Fruit fly (Drosophila melanogaster): ENCODE results near the gene CG31441.

DNA sequence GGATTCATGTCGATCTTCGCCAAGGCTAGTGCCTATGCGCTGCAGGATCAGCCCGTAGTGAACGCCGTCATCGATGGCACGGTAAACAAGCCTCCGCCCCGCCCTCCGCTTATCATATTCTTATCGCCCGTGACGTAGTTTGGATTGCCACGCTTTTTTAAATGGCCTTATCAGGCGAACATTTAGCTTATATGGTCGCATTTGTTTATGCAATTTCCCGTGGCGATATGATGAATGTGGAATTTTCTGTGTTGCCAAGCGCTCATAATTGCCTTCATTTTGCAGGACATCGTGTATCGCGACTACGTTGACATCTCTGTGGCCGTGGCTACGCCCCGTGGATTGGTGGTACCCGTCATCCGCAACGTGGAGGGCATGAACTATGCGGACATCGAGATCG, 9.7 kb downstream of the CG31441 start:
- TF ChIP-seq EcR (GFP tag; optimal IDR thresholded peaks at IDR 0.05) = no peak
- no peak for TF ChIP-seq usp (GFP tag; optimal IDR thresholded peaks at IDR 0.05)
- TF ChIP-seq CG8478 (optimal IDR thresholded peaks at IDR 0.05) = no peak
- no peak for TF ChIP-seq pan (optimal IDR thresholded peaks at IDR 0.05)

Measured in whole organism.